Worm (Caenorhabditis elegans): ENCODE measurements around the gene spe-10.

DNA sequence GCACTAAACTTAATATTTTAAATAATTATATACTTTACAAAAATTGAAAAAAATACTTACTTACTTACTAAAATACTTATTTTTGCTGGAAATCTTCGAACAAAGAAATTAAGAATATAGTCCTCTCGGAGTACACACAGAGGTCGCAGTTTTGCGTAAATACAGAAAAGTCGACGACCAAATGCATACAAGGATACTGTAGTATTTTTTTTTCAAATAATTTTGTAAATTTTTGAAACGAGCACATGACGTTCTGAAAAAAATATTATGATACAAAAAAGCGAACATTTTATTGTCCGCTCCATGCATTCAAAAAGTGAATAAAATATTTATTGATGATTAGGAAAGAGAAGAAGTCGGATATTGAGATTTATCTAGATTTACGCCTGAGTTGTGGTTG lies 42.2 kb downstream of the spe-10 start, which contains the start of gene apc-10:
- TF ChIP-seq scrt-1 (GFP tag; IDR thresholded peaks at IDR 0.05) (no peak), tra-4 (tag; optimal IDR thresholded peaks at IDR 0.05) (no peak), tbx-37 (GFP tag; conservative IDR thresholded peaks at IDR 0.05) (no peak), hnd-1 (tag; optimal IDR thresholded peaks at IDR 0.05) (no peak), flt-1 (GFP tag; IDR thresholded peaks at IDR 0.05) (no peak), ceh-13 (GFP tag; optimal IDR thresholded peaks at IDR 0.05) (no peak), ceh-36 (tag; optimal IDR thresholded peaks at IDR 0.05) (no peak), pes-1 (GFP tag; IDR thresholded peaks at IDR 0.05) (no peak), B0310.2 (tag; optimal IDR thresholded peaks at IDR 0.05) (no peak), ama-1 (optimal IDR thresholded peaks at IDR 0.05) (no peak), tbx-11 (GFP tag; IDR thresholded peaks at IDR 0.05) (no peak), hmg-4 (GFP tag; optimal IDR thresholded peaks at IDR 0.05) (no peak), F13C5.2 (tag; optimal IDR thresholded peaks at IDR 0.05) (no peak)
